Worm (Caenorhabditis elegans): ENCODE data around the gene sars-2.

DNA sequence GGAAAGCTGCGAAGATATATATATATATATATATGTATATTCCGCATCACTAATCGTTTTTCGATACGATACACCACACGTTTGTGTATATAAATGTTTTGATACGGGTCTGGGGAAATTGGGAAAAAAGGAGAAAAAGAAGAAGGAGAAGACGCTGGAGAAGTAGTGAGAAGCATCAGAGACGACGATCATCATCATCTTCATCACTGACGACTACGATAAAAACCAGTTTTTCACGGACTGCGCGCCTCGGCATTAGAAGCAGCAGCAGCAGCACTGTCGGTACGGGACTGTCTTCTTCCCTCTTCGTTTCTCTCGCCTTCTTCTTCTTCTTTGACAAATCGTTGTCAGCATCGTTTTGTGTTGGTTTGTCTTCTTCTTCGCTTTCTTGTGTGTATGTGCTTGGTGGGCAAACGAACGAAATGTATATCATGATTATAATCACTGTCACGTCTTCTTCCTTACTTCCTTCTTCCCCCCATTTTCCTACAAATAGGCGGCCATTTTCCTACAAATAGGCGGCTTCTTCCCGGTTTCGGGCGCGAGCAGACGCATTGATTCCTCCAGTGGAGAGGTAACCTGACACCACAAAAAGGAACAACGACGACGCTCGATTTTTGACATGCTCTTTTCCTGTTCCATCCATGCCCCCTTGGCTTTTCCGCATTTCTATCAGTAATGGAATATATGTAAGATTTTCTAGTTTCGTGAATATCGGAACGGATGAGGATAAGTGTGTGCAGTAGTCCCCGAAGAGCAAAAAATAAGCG, 38.8 kb downstream of the sars-2 start:
- TF ChIP-seq nhr-237 (tag; optimal IDR thresholded peaks at IDR 0.05) (no peak), pqm-1 (tag; optimal IDR thresholded peaks at IDR 0.05) (no peak), elt-2 (tag; optimal IDR thresholded peaks at IDR 0.05) (no peak), elt-3 (tag; optimal IDR thresholded peaks at IDR 0.05) (no peak), R02D3.7 (tag; optimal IDR thresholded peaks at IDR 0.05) (no peak), nhr-11 (tag; optimal IDR thresholded peaks at IDR 0.05) (no peak), ztf-11 (tag; optimal IDR thresholded peaks at IDR 0.05) (no peak), snpc-4 (tag; optimal IDR thresholded peaks at IDR 0.05) (no peak), ceh-82 (tag; optimal IDR thresholded peaks at IDR 0.05) (no peak), skn-1 (tag; optimal IDR thresholded peaks at IDR 0.05) (no peak), ztf-4 (tag; optimal IDR thresholded peaks at IDR 0.05) (no peak)

Data from whole organism, L3 larva.